Fruit fly (Drosophila melanogaster) Kc167 (cell line): ENCODE results near the gene CG17687.

Experiments used
- Myc ChIP-seq: fragments of >200 bp; optimal IDR thresholded peaks from 2 replicates; lab custom pipeline; 2017; ENCODE audit warnings: missing external identifiers
- Sin3A ChIP-seq: fragments of >200 bp; optimal IDR thresholded peaks from 2 replicates; lab custom pipeline; 2018; ENCODE audit warnings: missing external identifiers
- h ChIP-seq: fragments of >200 bp; optimal IDR thresholded peaks from 3 replicates; lab custom pipeline; 2018; ENCODE audit warnings: missing external identifiers
- insv ChIP-seq: fragments of >200 bp; optimal IDR thresholded peaks from 3 replicates; lab custom pipeline; 2018; ENCODE audit warnings: missing external identifiers
- psq ChIP-seq: fragments of >200 bp; optimal IDR thresholded peaks from 2 replicates; lab custom pipeline; 2017; ENCODE audit warnings: missing external identifiers
- ttk ChIP-seq: sonication (Bioruptor generic); optimal IDR thresholded peaks from 2 replicates; lab custom pipeline; 2017; ENCODE audit warnings: missing external identifiers

CG17687 gene

dm6 chr3L:13389834-13390233 is 41.0 kb downstream of the CG17687 start, which contains the start of gene Poc1:
Gene Poc1 (minus strand): TSS chr3L:13390006.
- no peak for TF ChIP-seq ttk (lab: Kevin White, UChicago)
- no peak for TF ChIP-seq psq (lab: Kevin White, UChicago)
- no peak for TF ChIP-seq Sin3A (lab: Kevin White, UChicago)
- no peak for TF ChIP-seq h
- no peak for TF ChIP-seq Myc (lab: Kevin White, UChicago)
- no peak for TF ChIP-seq insv (lab: Kevin White, UChicago)

- no peak for TF ChIP-seq ttk (lab: Kevin White, UChicago)
- no peak for TF ChIP-seq h
- TF ChIP-seq Sin3A (lab: Kevin White, UChicago): no peak
- TF ChIP-seq psq (lab: Kevin White, UChicago): no peak
- TF ChIP-seq insv (lab: Kevin White, UChicago): no peak
- TF ChIP-seq Myc (lab: Kevin White, UChicago): no peak
Observed at dm6 chr3L:13393538-13393937, 44.7 kb downstream of the CG17687 start.

- no peak for TF ChIP-seq insv (lab: Kevin White, UChicago)
Observed at dm6 chr3L:13397656-13398055, 48.8 kb downstream of the CG17687 start.

dm6 chr3L:13400872-13401418 is 52.1 kb downstream of the CG17687 start, which contains the start of gene sens:
Gene sens (minus strand): TSS chr3L:13401125.
- TF ChIP-seq h: no peak
- no peak for TF ChIP-seq Sin3A (lab: Kevin White, UChicago)
- TF ChIP-seq Myc (lab: Kevin White, UChicago): no peak
- no peak for TF ChIP-seq psq (lab: Kevin White, UChicago)
- no peak for TF ChIP-seq ttk (lab: Kevin White, UChicago)
- TF ChIP-seq insv (lab: Kevin White, UChicago): no peak

- TF ChIP-seq ttk (lab: Kevin White, UChicago) (no peak), h (no peak)
Observed at dm6 chr3L:13403141-13403867, 54.5 kb downstream of the CG17687 start.
